Worm (Caenorhabditis elegans): ENCODE data around the gene Y54G2A.76.

DNA sequence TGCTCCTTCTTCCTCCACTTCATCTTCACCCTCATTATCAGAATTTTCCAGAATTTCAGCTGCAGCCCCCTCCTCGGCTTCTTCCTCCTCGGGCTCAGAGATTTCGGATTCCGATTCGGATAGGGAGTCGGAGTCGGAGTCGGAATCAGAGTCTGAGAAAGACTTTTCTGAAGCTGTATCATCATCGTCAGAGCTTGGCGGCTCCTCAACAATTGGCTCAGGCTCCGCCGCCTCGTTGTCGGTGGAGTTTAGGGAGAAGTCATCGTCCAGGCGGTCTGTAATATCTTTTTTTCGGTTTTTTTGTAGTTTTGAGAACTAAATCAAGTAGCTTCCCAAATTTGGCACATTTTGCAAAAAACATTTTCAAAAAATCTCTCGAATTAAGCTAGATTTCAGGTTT, 38.4 kb upstream of the Y54G2A.76 start:
- TF ChIP-seq flt-1 (GFP tag; IDR thresholded peaks at IDR 0.05) (no peak), med-1 (GFP tag; optimal IDR thresholded peaks at IDR 0.05; ENCODE audit: insufficient read depth) (no peak), T22C8.4 (GFP tag; IDR thresholded peaks at IDR 0.05) (no peak)

All from whole organism, midembryonic.